Worm (Caenorhabditis elegans) whole organism, midembryonic: ENCODE results near the gene T04C12.9.
A peak's percentile ranks its signal among the peaks of the same experiment; 100 is the strongest.
"Not testable (repeated sequence)": the region's sequence is repeated elsewhere in the genome, so short reads cannot be mapped to it uniquely, and the experiment has no call there.

Source experiments
- T22C8.4 ChIP-seq: fragments of 200-800 bp; sonication (Bioruptor generic); IDR thresholded peaks from 2 replicates; pipeline ENCODE4 v1.3.6; 2022; ENCODE audit warnings: missing genetic modification characterization, missing compliant biosample characterization
- cog-1 ChIP-seq: sonication (generic microtip); optimal IDR thresholded peaks from 2 replicates; lab custom pipeline; 2016; ENCODE audit warnings: missing genetic modification characterization, missing compliant biosample characterization
- flt-1 ChIP-seq: fragments of 200-800 bp; sonication (Bioruptor generic); IDR thresholded peaks from 2 replicates; pipeline ENCODE4 v1.3.6; 2022; ENCODE audit warnings: missing genetic modification characterization, missing compliant biosample characterization
- klf-2 ChIP-seq: fragments of 200-800 bp; sonication (Bioruptor generic); conservative IDR thresholded peaks from 2 replicates; pipeline ENCODE4 v1.3.6; 2022; ENCODE audit warnings: missing genetic modification reagents, missing genetic modification characterization, missing compliant biosample characterization
- med-1 ChIP-seq: sonication (generic microtip); optimal IDR thresholded peaks from 2 replicates; lab custom pipeline; 2017; ENCODE audit warnings: missing genetic modification characterization, mild to moderate bottlenecking, missing compliant biosample characterization, antibody characterized with exemption, missing genetic modification reagents; ENCODE audit not compliant: insufficient read depth
- ref-1 ChIP-seq: fragments of 200-800 bp; sonication (Bioruptor generic); conservative IDR thresholded peaks from 2 replicates; pipeline ENCODE4 v1.3.6; 2022; ENCODE audit warnings: missing genetic modification reagents, missing genetic modification characterization, missing compliant biosample characterization
- tab-1 ChIP-seq: fragments of 200-800 bp; sonication (Bioruptor generic); IDR thresholded peaks from 2 replicates; pipeline ENCODE4 v1.3.6; 2022; ENCODE audit warnings: missing genetic modification characterization, missing compliant biosample characterization
- ztf-23 ChIP-seq: fragments of 200-800 bp; sonication (Bioruptor generic); IDR thresholded peaks from 2 replicates; pipeline ENCODE4 v1.3.6; 2022; ENCODE audit warnings: missing genetic modification reagents, missing genetic modification characterization, missing compliant biosample characterization
- ztf-29 ChIP-seq: fragments of 200-800 bp; sonication (Bioruptor generic); IDR thresholded peaks from 2 replicates; pipeline ENCODE4 v1.3.6; 2022; ENCODE audit warnings: missing genetic modification reagents, missing genetic modification characterization, missing compliant biosample characterization

Gene T04C12.9

DNA sequence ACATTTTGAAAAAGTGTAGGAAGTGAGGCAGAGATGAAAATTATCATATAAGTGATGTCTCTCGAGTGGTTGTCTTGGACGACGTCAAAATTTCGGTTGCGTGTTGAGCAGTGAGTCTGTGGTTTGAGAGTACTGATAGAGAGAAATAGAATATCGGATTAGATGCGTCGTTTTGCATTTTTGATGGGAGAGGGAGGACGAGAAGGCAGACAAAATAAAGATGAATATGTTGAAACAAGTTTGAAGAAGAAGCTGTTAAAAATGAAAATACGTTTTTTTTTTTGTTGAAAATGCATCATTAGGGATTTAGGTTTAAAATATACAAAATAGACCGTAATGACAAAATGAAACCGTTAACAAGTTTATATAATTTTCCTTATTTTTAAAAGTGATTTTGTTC is at the start of gene T04C12.9:
Gene T04C12.9 (minus strand): TSS at position 101 of the 400 bp plus-strand sequence.
- TF ChIP-seq ztf-29 (no peak), flt-1 (no peak), ztf-23 (GFP tag; lab: Robert Waterston, UW) (no peak), ref-1 (no peak), med-1 (no peak), T22C8.4 (GFP tag; lab: Robert Waterston, UW) (no peak), klf-2 (no peak), cog-1 (tag; lab: Kevin White, UChicago) (no peak), tab-1 (no peak)

DNA sequence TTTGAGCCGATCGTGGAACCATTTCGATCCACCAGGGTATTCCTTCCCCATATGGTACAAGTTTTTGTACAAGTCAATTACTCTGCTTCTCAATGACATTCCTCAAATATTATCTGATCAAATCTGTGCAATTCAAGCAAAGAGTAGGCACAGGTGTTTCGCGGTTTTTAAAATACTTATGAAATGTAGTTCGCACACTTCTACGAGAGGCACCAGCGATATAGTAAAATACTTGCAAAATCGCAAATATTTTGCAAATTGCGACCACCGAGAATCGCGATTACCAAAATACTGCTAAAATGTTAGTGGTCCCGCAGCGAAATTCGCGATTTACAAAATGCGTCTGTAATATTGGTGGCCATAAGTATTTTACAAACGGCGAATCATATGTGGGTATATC is 46.6 kb upstream of the T04C12.9 start, which contains the start of gene Y42A5A.5:
Gene Y42A5A.5 (minus strand): TSS at position 101 of the 400 bp plus-strand sequence.
- TF ChIP-seq ztf-29, klf-2, ref-1: not testable (repeated sequence)

DNA sequence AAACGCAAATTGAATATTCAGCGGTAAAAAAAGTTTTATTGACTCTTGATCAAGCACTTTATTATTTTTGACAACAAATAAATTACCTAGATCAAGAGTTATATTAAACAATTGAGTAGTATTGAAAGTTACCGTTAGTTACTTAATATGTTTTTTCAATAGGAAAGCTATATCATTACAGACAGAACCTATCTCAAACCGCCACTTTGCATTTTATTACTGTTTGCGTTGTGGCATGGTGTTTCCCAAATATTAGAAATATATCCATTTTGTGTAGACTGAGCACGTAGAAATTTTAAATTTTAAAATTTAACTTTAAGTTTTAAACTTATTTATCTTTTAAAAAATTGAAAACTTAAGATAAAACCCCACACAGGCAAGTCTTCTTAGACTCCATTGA is 41.4 kb upstream of the T04C12.9 start:
- TF ChIP-seq tab-1 (no peak), ref-1 (no peak), T22C8.4 (GFP tag; lab: Robert Waterston, UW) (no peak)

DNA sequence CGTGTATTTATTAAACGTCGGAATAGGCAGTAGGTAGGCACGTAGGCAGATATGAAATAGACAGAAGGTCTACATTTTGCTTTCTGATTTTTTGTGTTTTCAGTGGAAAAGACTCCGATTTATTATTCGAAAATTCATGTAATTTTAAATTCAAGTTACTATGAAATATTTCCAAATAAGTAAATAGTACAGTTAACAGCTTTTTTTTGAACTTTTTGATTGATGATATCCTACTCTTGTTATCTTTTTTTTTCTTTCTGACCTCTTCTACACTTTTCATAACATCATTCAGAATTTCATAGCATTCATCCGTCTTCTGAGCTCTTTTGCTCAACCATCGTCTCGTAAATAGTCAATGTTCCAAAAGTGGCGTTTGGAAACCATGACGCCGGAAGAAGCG is 35.6 kb upstream of the T04C12.9 start, which contains the start of gene cdkl-1:
Gene cdkl-1 (plus strand): TSS at position 301 of the 400 bp plus-strand sequence.
- TF ChIP-seq ztf-29 (no peak), klf-2 (no peak), flt-1 (no peak), ref-1 (no peak), med-1 (no peak), cog-1 (tag; lab: Kevin White, UChicago) (no peak), T22C8.4 (GFP tag; lab: Robert Waterston, UW) (no peak), ztf-23 (GFP tag; lab: Robert Waterston, UW) (no peak), tab-1 (no peak)

DNA sequence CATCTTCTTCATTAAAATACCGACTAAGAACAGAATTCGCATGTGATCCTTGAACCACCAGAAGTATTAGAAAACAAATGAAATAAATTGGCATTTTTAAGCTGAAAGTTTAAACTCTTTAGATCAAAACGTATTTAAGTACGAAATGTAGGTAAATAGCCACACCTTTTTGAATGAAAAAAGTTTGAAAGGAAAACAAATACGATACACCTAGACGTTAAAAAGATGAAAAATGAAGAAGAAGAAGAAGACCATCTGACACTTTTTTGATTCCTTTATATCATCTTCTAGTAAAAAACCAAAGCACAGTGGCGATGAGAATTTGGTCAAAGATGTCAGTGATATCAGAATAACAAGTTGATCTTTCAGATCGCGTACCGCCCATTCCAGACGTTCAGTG is 32.9 kb upstream of the T04C12.9 start, which contains the start of gene Y42A5A.3:
Gene Y42A5A.3 (minus strand): TSS at position 101 of the 400 bp plus-strand sequence.
- no peak for TF ChIP-seq T22C8.4 (GFP tag; lab: Robert Waterston, UW)
- no peak for TF ChIP-seq med-1
- TF ChIP-seq flt-1, result no peak
- TF ChIP-seq ref-1, result no peak
- no peak for TF ChIP-seq ztf-29
- TF ChIP-seq cog-1 (tag; lab: Kevin White, UChicago), result no peak
- no peak for TF ChIP-seq tab-1
- no peak for TF ChIP-seq ztf-23 (GFP tag; lab: Robert Waterston, UW)
- TF ChIP-seq klf-2, result no peak

DNA sequence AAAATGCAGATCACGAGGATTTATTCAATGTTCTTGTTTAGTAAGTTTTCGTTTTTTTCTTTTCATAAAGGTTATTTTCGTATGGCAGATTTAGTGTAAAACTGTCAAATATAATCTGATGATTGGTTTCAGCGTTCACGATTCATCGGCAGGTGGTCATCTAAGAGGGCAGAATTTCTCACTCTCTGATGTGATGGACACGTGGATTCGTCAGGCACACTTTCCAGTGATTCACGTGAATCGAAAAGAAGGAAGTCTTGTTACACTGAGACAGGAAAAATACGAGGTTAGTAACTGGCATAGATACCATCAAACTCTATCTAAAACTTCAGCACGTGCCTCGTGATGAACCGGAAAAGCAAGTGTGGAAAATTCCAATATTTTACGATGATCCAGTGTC is 31.7 kb upstream of the T04C12.9 start:
- TF ChIP-seq cog-1 (tag; lab: Kevin White, UChicago), result no peak
- TF ChIP-seq ref-1, result no peak
- TF ChIP-seq ztf-29, result no peak
- no peak for TF ChIP-seq klf-2
- TF ChIP-seq tab-1, result no peak
- TF ChIP-seq ztf-23 (GFP tag; lab: Robert Waterston, UW), result no peak
- TF ChIP-seq T22C8.4 (GFP tag; lab: Robert Waterston, UW), result no peak
- TF ChIP-seq med-1, result no peak
- no peak for TF ChIP-seq flt-1

DNA sequence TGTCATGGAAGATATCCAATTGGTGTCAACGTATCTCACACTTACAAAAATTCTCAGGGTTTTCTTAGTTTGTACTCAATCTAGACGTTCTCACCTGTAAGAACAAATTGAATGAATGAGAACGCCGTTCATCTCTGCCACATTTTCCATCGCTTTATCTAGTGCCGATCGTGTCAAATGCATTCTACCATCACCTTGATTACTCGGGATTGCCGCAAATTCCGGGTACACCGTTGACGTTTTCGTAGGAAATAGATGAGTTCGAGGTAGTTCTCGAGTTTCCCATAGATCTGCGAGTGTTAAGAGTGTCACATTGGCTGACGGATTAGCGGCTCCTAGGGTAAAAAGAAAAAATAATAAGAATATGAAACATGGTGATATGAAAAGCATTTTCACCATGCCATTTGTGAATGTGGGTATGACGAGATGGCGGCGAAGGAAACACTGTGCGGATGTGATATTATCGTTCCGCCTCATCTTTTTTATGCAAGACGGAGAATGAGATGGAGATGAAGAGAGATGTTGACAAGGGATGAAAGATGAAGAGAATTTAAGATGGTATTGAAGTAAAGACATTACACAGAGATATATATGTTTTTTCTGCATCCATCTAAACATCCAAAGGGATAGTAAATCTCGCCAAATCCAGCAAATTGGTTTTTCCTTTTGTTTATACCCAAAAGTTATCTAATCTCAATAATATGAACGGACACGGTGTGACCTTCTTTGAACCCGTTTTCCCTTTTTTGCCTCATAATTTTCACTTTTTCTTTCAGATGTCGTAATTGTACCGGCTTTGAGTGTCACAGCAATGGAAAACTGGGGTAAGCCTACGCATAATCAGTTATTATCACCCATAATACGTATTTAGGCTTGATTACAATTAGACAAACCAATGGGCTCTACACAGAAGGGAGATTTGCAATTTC is 30.4 kb upstream of the T04C12.9 start, which contains the start of gene lact-8:
Gene lact-8 (minus strand): TSS at position 445 of the 929 bp plus-strand sequence.
- TF ChIP-seq ztf-29 (no peak), med-1 (no peak), tab-1 (no peak), klf-2 (no peak), ref-1 (no peak), flt-1 (no peak), cog-1 (tag; lab: Kevin White, UChicago) (no peak), ztf-23 (GFP tag; lab: Robert Waterston, UW) (no peak), T22C8.4 (GFP tag; lab: Robert Waterston, UW) (no peak)

DNA sequence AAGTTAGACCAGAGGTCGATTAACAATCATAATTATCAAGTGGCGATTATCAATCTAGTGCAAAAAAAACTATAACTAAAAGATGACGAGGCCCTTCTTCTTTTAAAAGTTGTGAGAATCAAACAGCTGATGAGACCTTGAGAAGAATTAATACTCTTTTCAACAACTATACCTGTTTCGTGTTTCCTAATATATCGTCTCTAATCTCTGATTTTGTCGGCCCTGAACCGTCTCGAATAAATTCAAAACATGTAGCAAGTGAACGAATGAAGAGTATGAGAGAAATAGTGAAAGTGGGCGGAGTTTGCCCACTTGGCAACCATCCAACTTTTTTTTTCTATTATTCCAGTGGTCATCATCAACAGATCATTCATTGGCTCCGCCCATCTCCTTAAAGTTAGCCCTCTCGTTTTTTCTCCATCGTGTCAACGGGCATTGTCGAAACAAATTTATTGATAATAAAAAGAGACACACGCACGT is 24.5 kb upstream of the T04C12.9 start, which contains the start of gene Y42A5A.1:
Gene Y42A5A.1 (plus strand): TSS at position 430 of the 480 bp plus-strand sequence.
- TF ChIP-seq ztf-29, result no peak
- no peak for TF ChIP-seq tab-1
- TF ChIP-seq ref-1, result no peak
- no peak for TF ChIP-seq med-1
- no peak for TF ChIP-seq klf-2
- TF ChIP-seq T22C8.4 (GFP tag; lab: Robert Waterston, UW), result no peak
- no peak for TF ChIP-seq ztf-23 (GFP tag; lab: Robert Waterston, UW)
- TF ChIP-seq cog-1 (tag; lab: Kevin White, UChicago), result no peak
- TF ChIP-seq flt-1, result no peak

DNA sequence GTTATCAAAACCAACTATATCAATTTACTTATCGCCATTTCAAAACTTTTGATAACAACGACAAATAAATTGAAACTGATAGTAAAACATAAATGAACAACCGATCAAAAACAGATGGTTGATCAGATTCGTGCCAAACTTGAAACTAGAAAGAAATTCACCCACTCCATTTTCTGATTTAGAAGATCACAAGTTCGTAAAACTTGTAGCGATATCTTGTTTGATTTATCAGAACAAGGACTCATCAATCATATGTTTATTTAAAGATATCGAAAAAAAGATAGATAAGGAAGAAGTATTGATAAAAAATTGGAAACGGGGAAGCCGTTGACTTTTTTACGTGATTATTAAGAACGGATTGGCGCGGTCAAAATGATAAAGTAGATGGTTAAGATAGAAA is 24.1 kb upstream of the T04C12.9 start:
- TF ChIP-seq ztf-23 (GFP tag; lab: Robert Waterston, UW) (no peak), tab-1 (no peak), T22C8.4 (GFP tag; lab: Robert Waterston, UW) (no peak), med-1 (no peak), ztf-29 (no peak), klf-2 (no peak), ref-1 (no peak), flt-1 (no peak), cog-1 (tag; lab: Kevin White, UChicago) (no peak)

DNA sequence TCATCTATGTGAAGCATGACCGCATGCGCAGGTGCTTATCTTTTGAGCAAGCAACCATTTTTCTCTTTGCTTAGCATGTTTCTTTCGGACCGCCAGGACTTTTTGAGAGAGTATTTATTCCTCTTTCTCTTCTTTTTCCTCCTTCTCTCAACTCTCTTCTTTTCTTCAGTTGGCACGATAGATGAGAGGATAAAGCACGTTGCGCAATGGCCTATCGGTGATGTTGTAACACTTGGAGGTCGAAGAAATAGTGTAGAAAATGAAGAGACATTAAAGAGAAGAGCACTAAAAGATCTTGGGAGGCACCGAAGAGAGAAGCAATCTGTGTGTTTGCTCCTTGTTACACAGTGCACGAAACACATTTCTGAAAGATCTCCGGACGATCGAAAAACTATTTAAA is 20.7 kb upstream of the T04C12.9 start:
- TF ChIP-seq cog-1 (tag; lab: Kevin White, UChicago) (peak; percentile 77), tab-1 (no peak)

DNA sequence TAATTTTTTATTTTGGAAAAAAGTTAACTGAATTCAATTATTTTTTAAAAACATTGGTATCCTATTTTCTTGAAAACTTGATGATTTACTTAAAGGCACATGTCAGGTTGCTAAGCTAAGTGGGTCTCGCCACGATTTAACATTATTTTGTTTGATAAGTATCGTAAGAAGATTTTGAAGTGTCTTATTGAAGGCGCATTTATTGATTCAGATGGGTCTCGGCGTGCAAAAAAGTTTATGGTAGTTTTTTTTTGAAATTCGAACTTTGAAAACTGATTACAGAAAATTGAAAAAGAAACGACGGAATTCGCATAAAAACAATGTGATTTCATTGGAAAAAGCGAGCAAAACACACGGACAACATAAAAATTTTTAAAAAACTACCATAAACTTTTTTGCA is 19.9 kb upstream of the T04C12.9 start:
- TF ChIP-seq med-1 (no peak), ref-1 (no peak), flt-1 (no peak), tab-1 (no peak), klf-2 (no peak), ztf-23 (GFP tag; lab: Robert Waterston, UW) (no peak)
